Worm (Caenorhabditis elegans): ENCODE results near the gene htp-1.

Gene htp-1

DNA sequence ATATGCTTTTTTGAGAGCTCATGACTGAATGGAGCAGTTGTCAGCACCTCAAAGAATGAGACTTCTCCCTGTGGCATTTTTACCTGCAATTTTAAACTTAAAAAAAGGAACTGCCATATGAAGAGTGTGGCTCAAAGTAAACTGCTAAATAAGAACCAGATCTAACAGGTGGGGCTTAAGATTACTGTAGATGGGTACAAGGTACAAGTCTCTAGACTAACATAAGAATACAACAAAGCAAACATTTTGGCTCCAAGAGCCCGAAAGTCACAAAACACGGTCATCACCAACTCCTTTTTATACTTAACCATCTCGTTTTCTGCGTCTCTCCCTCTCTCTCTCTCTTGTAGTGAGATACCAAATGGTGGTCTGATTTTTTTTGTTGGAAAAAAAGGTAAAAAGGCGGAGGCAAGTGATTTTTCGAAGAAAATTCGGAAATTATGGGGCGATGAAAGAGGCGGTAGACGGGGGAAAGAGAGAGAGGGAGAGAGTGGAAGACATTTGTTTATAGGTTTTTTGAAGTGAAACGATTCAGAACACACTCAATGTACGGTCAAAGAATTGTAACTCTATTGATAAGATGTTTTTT, 2.8 kb downstream of the htp-1 start, which contains the start of gene elo-6:
Gene elo-6, minus strand, starts transcription at position 83 of the 589 bp plus-strand sequence.
- TF ChIP-seq him-1 (tag; optimal IDR thresholded peaks at IDR 0.05) (no peak), W03F9.2 (tag; optimal IDR thresholded peaks at IDR 0.05) (no peak), dao-5 (tag; optimal IDR thresholded peaks at IDR 0.05) (no peak)

DNA sequence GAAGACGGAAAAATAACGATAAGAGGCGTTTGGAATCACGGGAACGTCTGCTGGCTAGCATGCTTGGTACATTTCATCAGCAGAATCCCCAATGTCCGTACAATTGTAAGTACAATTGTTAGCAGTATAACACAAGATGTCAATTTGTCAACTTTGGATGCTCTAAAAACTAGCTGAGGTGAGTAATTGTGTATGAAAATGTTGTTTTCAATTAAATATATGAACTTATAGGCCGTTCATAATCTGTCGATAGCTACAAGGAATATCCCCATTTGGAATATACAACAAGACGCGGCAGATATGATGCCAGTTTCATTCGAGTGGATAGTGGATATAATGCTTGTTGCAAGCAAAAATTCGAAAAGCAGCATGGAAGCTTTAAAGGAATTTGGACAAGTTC, 6.3 kb downstream of the htp-1 start, which contains the start of gene F41H10.12:
Gene F41H10.12, plus strand, starts transcription at position 301 of the 400 bp plus-strand sequence.
- no peak for TF ChIP-seq W03F9.2 (tag; optimal IDR thresholded peaks at IDR 0.05)
- no peak for TF ChIP-seq dao-5 (tag; optimal IDR thresholded peaks at IDR 0.05)

DNA sequence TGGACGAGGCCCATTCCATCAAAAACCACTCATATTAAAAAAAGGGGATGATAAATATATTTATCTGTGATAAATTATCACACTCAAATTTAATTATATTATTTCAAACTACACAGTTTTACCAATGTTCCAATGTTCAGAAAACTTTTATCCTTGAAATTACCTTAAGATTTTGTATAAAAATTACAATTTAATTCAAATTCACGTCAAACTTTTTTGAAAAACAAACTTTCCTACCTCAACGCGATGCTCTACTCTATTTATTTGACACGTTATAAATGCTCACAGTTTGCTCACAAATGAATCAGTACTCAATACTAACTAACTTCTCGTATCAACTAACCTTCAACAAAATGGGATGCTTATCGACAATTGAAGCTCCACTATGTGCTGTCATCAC, 8.7 kb downstream of the htp-1 start, which contains the start of gene F41H10.1:
Gene F41H10.1, plus strand, starts transcription at position 301 of the 400 bp plus-strand sequence.
- no peak for TF ChIP-seq dao-5 (tag; optimal IDR thresholded peaks at IDR 0.05)
- no peak for TF ChIP-seq him-1 (tag; optimal IDR thresholded peaks at IDR 0.05)
- TF ChIP-seq W03F9.2 (tag; optimal IDR thresholded peaks at IDR 0.05) = no peak

DNA sequence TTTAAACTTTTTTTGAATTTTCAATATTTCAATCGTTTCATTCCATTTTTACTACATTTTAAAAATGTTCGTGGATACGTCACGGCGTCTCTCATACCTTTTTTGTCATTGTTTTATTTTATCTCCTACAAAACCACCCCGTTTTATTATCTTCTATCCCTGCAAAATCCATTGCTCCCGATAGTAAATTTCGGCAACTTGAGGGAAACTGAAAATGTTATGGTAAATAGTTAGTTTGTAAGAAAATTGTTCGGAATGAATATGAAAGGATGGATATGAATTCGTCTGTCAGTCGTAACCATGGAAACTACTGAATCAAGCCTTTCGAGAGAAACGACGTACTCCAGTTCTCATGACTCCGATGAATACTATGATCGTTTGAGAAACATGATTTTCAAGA, 10.0 kb downstream of the htp-1 start, which contains the start of gene F41H10.2:
Gene F41H10.2, plus strand, starts transcription at position 301 of the 400 bp plus-strand sequence.
- no peak for TF ChIP-seq dao-5 (tag; optimal IDR thresholded peaks at IDR 0.05)
- TF ChIP-seq W03F9.2 (tag; optimal IDR thresholded peaks at IDR 0.05) = no peak
- TF ChIP-seq him-1 (tag; optimal IDR thresholded peaks at IDR 0.05) = no peak

DNA sequence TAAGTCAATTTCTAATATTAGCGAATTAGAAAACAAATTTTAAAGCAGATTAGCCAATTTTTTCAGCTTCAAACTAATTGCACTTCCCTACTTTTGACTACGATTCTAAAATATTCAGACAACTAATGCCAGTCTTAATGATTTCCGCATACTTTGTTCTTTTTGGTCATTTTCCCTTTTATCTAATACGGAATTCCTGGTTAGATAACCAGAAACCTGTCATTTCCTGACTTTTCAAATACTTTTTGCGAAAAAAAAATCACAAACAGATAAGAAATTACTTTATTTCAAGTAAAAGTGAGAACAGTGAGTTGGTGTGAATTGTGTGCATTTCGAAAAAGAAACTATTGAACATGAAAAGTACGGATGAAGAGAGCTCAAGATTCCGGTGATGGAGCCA, 11.2 kb downstream of the htp-1 start:
- TF ChIP-seq him-1 (tag; optimal IDR thresholded peaks at IDR 0.05) (no peak), W03F9.2 (tag; optimal IDR thresholded peaks at IDR 0.05) (no peak)

DNA sequence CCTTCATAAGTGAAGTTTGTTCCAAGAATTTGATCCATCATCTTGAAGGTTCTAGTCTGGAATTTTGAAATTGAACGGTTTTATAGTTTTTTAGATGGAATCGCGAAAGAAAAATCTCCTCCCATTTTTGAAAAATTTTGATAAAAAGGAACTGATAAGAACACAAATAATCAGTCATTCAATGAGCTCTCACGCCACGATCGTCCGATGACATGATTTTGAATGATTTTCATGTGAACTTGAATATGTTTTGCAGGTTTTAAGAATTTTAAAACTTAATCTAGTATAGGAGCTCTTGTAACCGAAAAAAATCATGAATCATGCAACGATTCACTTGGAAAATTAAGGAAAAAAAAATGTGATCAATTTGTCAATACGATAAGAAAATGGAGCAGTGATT, 14.3 kb downstream of the htp-1 start, which contains the start of gene elo-5:
Gene elo-5, minus strand, starts transcription at position 56 of the 400 bp plus-strand sequence.
- no peak for TF ChIP-seq W03F9.2 (tag; optimal IDR thresholded peaks at IDR 0.05)
- no peak for TF ChIP-seq him-1 (tag; optimal IDR thresholded peaks at IDR 0.05)
- TF ChIP-seq dao-5 (tag; optimal IDR thresholded peaks at IDR 0.05) = no peak

DNA sequence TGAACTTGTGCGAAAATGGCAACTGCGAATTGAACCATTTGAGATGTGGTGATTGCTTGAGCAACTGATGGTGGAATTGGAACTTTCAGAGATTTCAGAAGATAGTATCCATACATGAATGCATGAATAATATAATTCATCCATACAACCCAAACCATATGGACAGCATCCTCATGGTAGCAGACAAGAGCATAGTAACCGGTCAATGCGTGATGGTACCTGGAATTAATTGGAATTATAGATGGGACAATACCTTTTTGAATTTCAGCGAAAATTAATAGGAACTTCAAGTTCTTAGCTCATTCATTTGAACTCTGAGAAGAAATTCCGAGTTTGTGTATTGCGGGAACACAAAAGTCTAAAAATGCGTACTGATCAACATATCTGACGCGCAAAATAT, 16.4 kb downstream of the htp-1 start:
- TF ChIP-seq W03F9.2 (tag; optimal IDR thresholded peaks at IDR 0.05) = no peak
- TF ChIP-seq him-1 (tag; optimal IDR thresholded peaks at IDR 0.05) = no peak
- TF ChIP-seq dao-5 (tag; optimal IDR thresholded peaks at IDR 0.05) = no peak

DNA sequence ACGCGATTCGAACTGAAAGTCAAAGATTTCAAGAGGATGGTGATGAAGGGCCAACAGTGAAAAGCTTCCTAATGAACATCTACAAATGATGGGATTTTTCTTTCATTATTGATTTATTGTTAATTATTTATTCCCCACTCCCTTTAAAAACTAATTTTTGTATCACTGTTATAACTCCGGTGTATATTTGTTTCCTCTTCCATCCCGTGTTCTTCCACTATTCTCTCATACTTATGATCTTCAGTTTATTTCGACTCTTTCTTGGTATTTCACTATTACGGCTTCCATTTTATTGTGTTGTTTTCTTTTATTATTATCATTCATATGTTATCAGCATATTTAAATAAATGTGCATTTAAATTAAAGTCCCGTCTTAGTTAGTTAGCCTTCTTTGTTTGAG, 17.0 kb downstream of the htp-1 start:
- no peak for TF ChIP-seq him-1 (tag; optimal IDR thresholded peaks at IDR 0.05)
- TF ChIP-seq dao-5 (tag; optimal IDR thresholded peaks at IDR 0.05) = no peak
- no peak for TF ChIP-seq W03F9.2 (tag; optimal IDR thresholded peaks at IDR 0.05)

DNA sequence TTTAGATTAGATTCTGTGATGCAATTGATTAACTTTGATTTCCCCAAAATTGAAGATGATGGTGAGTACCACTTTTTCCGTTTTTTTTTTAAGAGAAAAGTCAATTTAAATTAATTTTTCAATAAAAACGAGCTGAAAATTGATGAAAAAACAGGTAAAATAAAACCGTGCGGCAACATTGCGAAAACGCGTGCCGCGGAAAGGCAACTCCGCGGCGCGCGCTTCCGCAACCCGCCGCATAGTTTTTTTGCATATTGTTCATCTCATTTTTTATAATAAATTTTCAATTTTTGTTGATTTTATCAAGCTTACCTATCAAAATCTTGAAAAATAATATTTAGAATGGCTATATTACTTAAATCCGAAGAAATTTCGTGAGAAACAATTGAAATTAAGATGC, 20.4 kb downstream of the htp-1 start:
- TF ChIP-seq W03F9.2 (tag; optimal IDR thresholded peaks at IDR 0.05) = no peak
- TF ChIP-seq dao-5 (tag; optimal IDR thresholded peaks at IDR 0.05) = no peak
- no peak for TF ChIP-seq him-1 (tag; optimal IDR thresholded peaks at IDR 0.05)

DNA sequence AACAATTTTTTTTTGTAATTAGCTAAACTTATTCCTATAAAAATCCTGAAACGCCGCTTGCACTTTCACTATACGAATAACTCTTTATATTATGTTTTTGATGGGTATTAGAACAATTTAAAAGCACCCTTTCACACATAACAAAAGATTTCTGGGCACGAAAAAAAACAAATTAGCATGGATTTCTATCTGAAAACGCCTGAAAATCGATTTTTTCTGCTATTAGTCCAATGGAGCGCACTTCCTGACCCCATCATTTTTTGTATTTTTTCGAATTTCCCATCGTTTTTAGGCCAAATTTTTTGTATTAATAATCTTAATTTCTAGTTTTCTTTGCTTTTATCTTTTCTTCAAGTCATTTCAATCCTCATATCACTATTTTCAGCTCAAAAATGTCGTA, 21.9 kb downstream of the htp-1 start, which contains the start of gene F41H10.3:
Gene F41H10.3, plus strand, starts transcription at position 388 of the 400 bp plus-strand sequence.
- TF ChIP-seq W03F9.2 (tag; optimal IDR thresholded peaks at IDR 0.05) (no peak), him-1 (tag; optimal IDR thresholded peaks at IDR 0.05) (no peak), dao-5 (tag; optimal IDR thresholded peaks at IDR 0.05) (no peak)

DNA sequence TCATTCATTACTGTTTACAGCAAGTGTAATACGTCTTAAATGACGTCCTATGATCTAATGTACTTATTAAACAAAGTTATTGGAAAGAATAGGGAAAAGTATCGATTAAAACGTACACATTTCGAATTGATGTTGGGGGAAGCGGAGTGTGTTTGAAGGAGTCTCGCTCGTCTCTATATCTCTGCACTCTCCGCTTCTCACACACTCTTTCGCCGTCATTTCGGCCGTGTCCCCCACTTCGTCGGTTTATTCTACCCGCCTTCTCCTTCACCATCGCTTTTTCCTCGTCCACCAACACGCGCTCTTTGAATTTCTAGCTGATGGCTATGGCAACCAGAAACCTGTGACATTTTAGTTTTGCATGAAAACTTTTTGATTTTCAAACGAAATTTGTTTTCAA, 22.5 kb downstream of the htp-1 start:
- no peak for TF ChIP-seq him-1 (tag; optimal IDR thresholded peaks at IDR 0.05)
- no peak for TF ChIP-seq dao-5 (tag; optimal IDR thresholded peaks at IDR 0.05)
- peak; percentile 46 for TF ChIP-seq W03F9.2 (tag; optimal IDR thresholded peaks at IDR 0.05)

DNA sequence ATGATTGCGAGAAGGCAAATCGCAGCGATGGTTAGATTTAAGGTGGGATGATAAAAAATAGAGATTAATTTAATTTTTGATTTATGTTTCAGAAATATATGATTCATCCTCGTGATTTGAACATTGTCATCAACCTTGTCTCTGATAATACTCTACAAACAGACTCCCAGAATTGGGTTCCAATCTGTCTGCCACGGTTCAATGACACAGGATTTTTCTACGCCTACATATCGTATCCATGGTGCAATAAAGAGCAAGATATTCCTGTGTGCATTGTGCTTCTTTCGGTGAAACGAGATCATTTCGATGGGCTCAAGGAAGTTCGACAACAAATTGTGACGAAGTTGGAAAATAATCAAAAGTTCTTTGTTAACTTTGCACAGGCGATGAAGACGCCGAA, 23.5 kb downstream of the htp-1 start:
- TF ChIP-seq dao-5 (tag; optimal IDR thresholded peaks at IDR 0.05) = no peak
- no peak for TF ChIP-seq W03F9.2 (tag; optimal IDR thresholded peaks at IDR 0.05)
- no peak for TF ChIP-seq him-1 (tag; optimal IDR thresholded peaks at IDR 0.05)

DNA sequence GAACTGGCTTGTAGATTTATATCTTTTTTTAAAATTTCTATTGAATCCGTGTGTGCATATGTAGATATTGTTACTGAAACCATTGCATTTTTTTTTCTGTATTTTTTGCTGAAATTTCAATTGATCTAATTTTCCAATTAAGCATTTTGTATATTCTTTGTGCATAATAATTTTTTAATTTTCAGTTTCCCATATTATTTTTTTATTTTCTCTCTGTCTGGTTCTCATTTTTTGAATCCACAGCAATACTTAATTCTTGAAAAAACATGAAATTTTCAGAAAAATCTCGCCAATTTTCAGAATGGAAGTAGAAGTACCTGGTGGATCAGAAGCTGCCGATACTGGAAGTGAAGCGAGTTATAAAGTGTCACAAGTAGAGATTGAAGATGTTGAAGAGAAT, 24.8 kb downstream of the htp-1 start, which contains the start of gene sand-1:
Gene sand-1, plus strand, starts transcription at position 301 of the 400 bp plus-strand sequence.
- TF ChIP-seq W03F9.2 (tag; optimal IDR thresholded peaks at IDR 0.05) (no peak), dao-5 (tag; optimal IDR thresholded peaks at IDR 0.05) (no peak)

DNA sequence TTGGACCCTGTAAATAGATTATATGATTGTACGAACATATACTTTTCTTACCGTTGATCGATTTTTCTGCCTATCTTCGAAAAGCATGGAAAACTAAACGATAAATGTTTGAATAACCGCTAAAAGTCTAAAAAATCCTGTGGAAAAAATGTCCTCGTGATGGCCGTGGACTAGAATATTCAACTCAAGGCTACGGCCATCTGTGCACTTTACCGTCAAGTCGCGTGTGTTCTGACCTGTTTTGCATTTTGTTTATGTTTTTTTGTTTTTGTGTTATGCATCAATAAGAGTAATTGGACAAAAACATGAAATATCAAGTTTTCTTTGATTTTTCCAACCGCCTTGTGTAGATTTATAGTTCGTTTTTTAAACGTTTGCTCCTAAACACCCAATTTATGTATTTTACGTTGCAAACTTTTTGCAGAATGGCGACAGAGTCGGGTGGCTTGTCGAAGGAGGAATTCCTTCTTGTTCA, 27.2 kb downstream of the htp-1 start, which contains the start of the genes hda-6 and F41H10.4:
Gene hda-6, minus strand, starts transcription at position 172 of the 475 bp plus-strand sequence.
Gene F41H10.4, plus strand, starts transcription at position 425 of the 475 bp plus-strand sequence.
- TF ChIP-seq W03F9.2 (tag; optimal IDR thresholded peaks at IDR 0.05) (peak; percentile 94), him-1 (tag; optimal IDR thresholded peaks at IDR 0.05) (no peak)

DNA sequence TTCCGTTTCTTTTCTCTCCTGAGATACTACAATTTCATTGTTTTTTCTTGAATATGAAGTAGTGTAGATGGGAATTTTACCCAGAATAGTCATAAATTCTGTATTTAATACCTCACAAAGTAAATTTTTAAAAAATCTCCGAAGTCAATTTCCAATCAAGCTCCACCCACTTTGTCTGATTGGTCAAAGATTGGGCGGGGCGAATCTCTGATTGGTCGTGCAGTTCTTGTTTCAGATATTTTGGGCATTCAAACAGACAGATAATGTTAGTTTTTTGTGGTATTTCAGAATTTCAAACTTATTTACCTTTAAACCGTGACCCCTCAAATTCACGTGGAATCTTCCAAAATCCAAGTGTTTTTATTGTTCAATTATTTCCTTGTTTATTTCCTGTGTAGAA, 30.8 kb downstream of the htp-1 start, which contains the start of gene F41H10.5:
Gene F41H10.5, plus strand, starts transcription at position 375 of the 400 bp plus-strand sequence.
- TF ChIP-seq W03F9.2 (tag; optimal IDR thresholded peaks at IDR 0.05) (no peak), him-1 (tag; optimal IDR thresholded peaks at IDR 0.05) (no peak), dao-5 (tag; optimal IDR thresholded peaks at IDR 0.05) (no peak)
